In genomic region chr3R:23356920-23357386, dm6 we compare ENCODE assay signal across 1 fruit fly cellular context.
TF ChIP-seq lines count a peak whose summit lies in the region.

No protein-coding gene starts in this region.

TF ChIP-seq in whole organism, embryonic, 481 proteins besides CTCF, POLR2A, EP300 and RAD21 (continued from another document and continues in another):
- peak; percentile 80 for TF ChIP-seq fd96Cb (tag; optimal IDR thresholded peaks at IDR 0.05; lab: Kevin White, UChicago)
- TF ChIP-seq da (GFP tag; optimal IDR thresholded peaks at IDR 0.05; lab: Kevin White, UChicago): no peak
- peak; percentile 66 for TF ChIP-seq CG9932 (GFP tag; IDR thresholded peaks at IDR 0.05; lab: Robert Waterston, UW)
- peak; percentile 89 for TF ChIP-seq dmrt11E (tag; optimal IDR thresholded peaks at IDR 0.05; lab: Kevin White, UChicago)
- peak; percentile 58 for TF ChIP-seq CG9215 (GFP tag; IDR thresholded peaks at IDR 0.05; lab: Robert Waterston, UW)
- peak; percentile 45 for TF ChIP-seq kah (GFP tag; optimal IDR thresholded peaks at IDR 0.05; lab: Kevin White, UChicago)
- TF ChIP-seq PHDP (tag; optimal IDR thresholded peaks at IDR 0.05; lab: Kevin White, UChicago): peak; percentile 96
- peak in 1 of 2 experiments; percentile 63 for TF ChIP-seq Hr78 (GFP tag; optimal IDR thresholded peaks at IDR 0.05; lab: Kevin White, UChicago)
- peak; percentile 90 for TF ChIP-seq CG2712 (tag; optimal IDR thresholded peaks at IDR 0.05; lab: Kevin White, UChicago)
- TF ChIP-seq sisA (GFP tag; IDR thresholded peaks at IDR 0.05; lab: Robert Waterston, UW): peak; percentile 43; the same call in 1 of the 2 replicates
- TF ChIP-seq inv (GFP tag; IDR thresholded peaks at IDR 0.05; lab: Robert Waterston, UW; ENCODE audit: partially characterized antibody): no peak
- TF ChIP-seq twi (tag; optimal IDR thresholded peaks at IDR 0.05; lab: Kevin White, UChicago): peak; percentile 85
- TF ChIP-seq Neu2 (GFP tag; optimal IDR thresholded peaks at IDR 0.05; lab: Kevin White, UChicago; ENCODE audit: borderline replicate concordance): no peak
- TF ChIP-seq pb (GFP tag; optimal IDR thresholded peaks at IDR 0.05; lab: Kevin White, UChicago): no peak
- TF ChIP-seq CG2199 (GFP tag; IDR thresholded peaks at IDR 0.05; lab: Robert Waterston, UW): no peak
- TF ChIP-seq tio (GFP tag; optimal IDR thresholded peaks at IDR 0.05; lab: Kevin White, UChicago): no peak
- TF ChIP-seq ssp (GFP tag; IDR thresholded peaks at IDR 0.05; lab: Robert Waterston, UW): peak; percentile 64
- TF ChIP-seq org-1 (GFP tag; optimal IDR thresholded peaks at IDR 0.05; lab: Kevin White, UChicago): peak; percentile 73
- TF ChIP-seq btn (GFP tag; optimal IDR thresholded peaks at IDR 0.05; lab: Kevin White, UChicago): no peak
- TF ChIP-seq CG10274 (GFP tag; optimal IDR thresholded peaks at IDR 0.05; lab: Kevin White, UChicago): no peak
- peak; percentile 46 for TF ChIP-seq Max (GFP tag; optimal IDR thresholded peaks at IDR 0.05; lab: Kevin White, UChicago)
- no peak for TF ChIP-seq CG13894 (tag; optimal IDR thresholded peaks at IDR 0.05; lab: Kevin White, UChicago)
- TF ChIP-seq CG17829 (tag; optimal IDR thresholded peaks at IDR 0.05; lab: Kevin White, UChicago): peak; percentile 88
- no peak for TF ChIP-seq H15 (GFP tag; IDR thresholded peaks at IDR 0.05; lab: Robert Waterston, UW)
- peak; percentile 71 for TF ChIP-seq Awh (GFP tag; IDR thresholded peaks at IDR 0.05; lab: Robert Waterston, UW)
- TF ChIP-seq ato (GFP tag; IDR thresholded peaks at IDR 0.05; lab: Robert Waterston, UW; ENCODE audit: partially characterized antibody): no peak
- TF ChIP-seq tup (GFP tag; optimal IDR thresholded peaks at IDR 0.05; lab: Kevin White, UChicago): peak; percentile 9
- no peak for TF ChIP-seq Jarid2 (GFP tag; optimal IDR thresholded peaks at IDR 0.05; lab: Kevin White, UChicago)
- no peak for TF ChIP-seq Atf-2 (GFP tag; optimal IDR thresholded peaks at IDR 0.05; lab: Kevin White, UChicago)
- peak; percentile 85 for TF ChIP-seq gcm (GFP tag; optimal IDR thresholded peaks at IDR 0.05; lab: Kevin White, UChicago)
- peak; percentile 74 for TF ChIP-seq caup (GFP tag; optimal IDR thresholded peaks at IDR 0.05; lab: Kevin White, UChicago; ENCODE audit: severe bottlenecking)
- TF ChIP-seq CG18476 (GFP tag; optimal IDR thresholded peaks at IDR 0.05; lab: Kevin White, UChicago): peak; percentile 34
- no peak for TF ChIP-seq dati (GFP tag; IDR thresholded peaks at IDR 0.05; lab: Robert Waterston, UW)
- no peak for TF ChIP-seq shn (GFP tag; optimal IDR thresholded peaks at IDR 0.05; lab: Kevin White, UChicago)
- TF ChIP-seq Atf6 (GFP tag; IDR thresholded peaks at IDR 0.05; lab: Robert Waterston, UW): peak; percentile 79
- no peak for TF ChIP-seq CG8290 (GFP tag; optimal IDR thresholded peaks at IDR 0.05; lab: Kevin White, UChicago)
- peak in 1 of 2 experiments; percentile 72 for TF ChIP-seq CG8290 (tag; optimal IDR thresholded peaks at IDR 0.05; lab: Kevin White, UChicago)
- peak; percentile 9 for TF ChIP-seq tap (tag; optimal IDR thresholded peaks at IDR 0.05; lab: Kevin White, UChicago)
- no peak for TF ChIP-seq HLHmδ (GFP tag; optimal IDR thresholded peaks at IDR 0.05; lab: Kevin White, UChicago)
- peak; percentile 76 for TF ChIP-seq CG10366 (GFP tag; IDR thresholded peaks at IDR 0.05; lab: Robert Waterston, UW)
- peak; percentile 83 for TF ChIP-seq Fer3 (tag; optimal IDR thresholded peaks at IDR 0.05; lab: Kevin White, UChicago)
- 0 out of 2 replicates have a peak, but pooled peaks have one; percentile 16 for TF ChIP-seq klu (GFP tag; IDR thresholded peaks at IDR 0.05; lab: Robert Waterston, UW)
- TF ChIP-seq H2.0 (GFP tag; IDR thresholded peaks at IDR 0.05; lab: Robert Waterston, UW): peak; percentile 73
- TF ChIP-seq Side (GFP tag; optimal IDR thresholded peaks at IDR 0.05; lab: Kevin White, UChicago): no peak
- peak; percentile 62 for TF ChIP-seq CG4707 (GFP tag; optimal IDR thresholded peaks at IDR 0.05; lab: Kevin White, UChicago)
- peak; percentile 61; the same call in 1 of the 3 replicates for TF ChIP-seq CG2889 (GFP tag; IDR thresholded peaks at IDR 0.05; lab: Robert Waterston, UW)
- TF ChIP-seq Hr51 (GFP tag; optimal IDR thresholded peaks at IDR 0.05; lab: Kevin White, UChicago): peak in 1 of 2 experiments; percentile 98
- peak; percentile 30 for TF ChIP-seq Asciz (GFP tag; optimal IDR thresholded peaks at IDR 0.05; lab: Kevin White, UChicago)
- no peak for TF ChIP-seq CG3163 (GFP tag; optimal IDR thresholded peaks at IDR 0.05; lab: Kevin White, UChicago)
- peak; percentile 74 for TF ChIP-seq CG14014 (GFP tag; IDR thresholded peaks at IDR 0.05; lab: Robert Waterston, UW)
- peak; percentile 87 for TF ChIP-seq Xrp1 (GFP tag; IDR thresholded peaks at IDR 0.05; lab: Robert Waterston, UW)
- no peak for TF ChIP-seq NK7.1 (GFP tag; optimal IDR thresholded peaks at IDR 0.05; lab: Kevin White, UChicago)
- TF ChIP-seq CG11085 (GFP tag; IDR thresholded peaks at IDR 0.05; lab: Robert Waterston, UW): peak; percentile 16; the same call in 1 of the 2 replicates
- no peak for TF ChIP-seq CG8281 (tag; optimal IDR thresholded peaks at IDR 0.05; lab: Kevin White, UChicago)
- no peak for TF ChIP-seq eyg (GFP tag; optimal IDR thresholded peaks at IDR 0.05; lab: Kevin White, UChicago)
- peak; percentile 36; the same call in 1 of the 3 replicates for TF ChIP-seq ase (GFP tag; IDR thresholded peaks at IDR 0.05; lab: Robert Waterston, UW)
- no peak for TF ChIP-seq pita (GFP tag; optimal IDR thresholded peaks at IDR 0.05; lab: Kevin White, UChicago)
- TF ChIP-seq CG7928 (GFP tag; optimal IDR thresholded peaks at IDR 0.05; lab: Kevin White, UChicago): no peak
- peak; percentile 83 for TF ChIP-seq CG18599 (GFP tag; optimal IDR thresholded peaks at IDR 0.05; lab: Kevin White, UChicago)
- no peak for TF ChIP-seq Gug (GFP tag; IDR thresholded peaks at IDR 0.05; lab: Robert Waterston, UW)
- no peak for TF ChIP-seq ab (GFP tag; optimal IDR thresholded peaks at IDR 0.05; lab: Kevin White, UChicago)
- TF ChIP-seq TFAM (GFP tag; optimal IDR thresholded peaks at IDR 0.05; lab: Kevin White, UChicago): no peak
- TF ChIP-seq Oaz (GFP tag; IDR thresholded peaks at IDR 0.05; lab: Robert Waterston, UW): peak; percentile 58
- TF ChIP-seq CG12659 (GFP tag; optimal IDR thresholded peaks at IDR 0.05; lab: Kevin White, UChicago): peak; percentile 94
- no peak for TF ChIP-seq repo (GFP tag; optimal IDR thresholded peaks at IDR 0.05; lab: Kevin White, UChicago)
- no peak for TF ChIP-seq Elba2 (GFP tag; optimal IDR thresholded peaks at IDR 0.05; lab: Kevin White, UChicago)
- peak; percentile 81 for TF ChIP-seq Abd-B (GFP tag; optimal IDR thresholded peaks at IDR 0.05; lab: Kevin White, UChicago)
- peak; percentile 29 for TF ChIP-seq trh (GFP tag; optimal IDR thresholded peaks at IDR 0.05; lab: Kevin White, UChicago)
- 0 out of 2 replicates have a peak, but pooled peaks have one; percentile 29 for TF ChIP-seq CG16779 (GFP tag; IDR thresholded peaks at IDR 0.05; lab: Robert Waterston, UW)
- TF ChIP-seq CG43689 (GFP tag; IDR thresholded peaks at IDR 0.05; lab: Robert Waterston, UW): peak; percentile 58; the same call in 1 of the 2 replicates
- no peak for TF ChIP-seq Poxn (GFP tag; IDR thresholded peaks at IDR 0.05; lab: Robert Waterston, UW)
- peak; percentile 96 for TF ChIP-seq CG13424 (tag; optimal IDR thresholded peaks at IDR 0.05; lab: Kevin White, UChicago)
- TF ChIP-seq CG4282 (GFP tag; optimal IDR thresholded peaks at IDR 0.05; lab: Kevin White, UChicago): no peak
- no peak for TF ChIP-seq chinmo (GFP tag; IDR thresholded peaks at IDR 0.05; lab: Robert Waterston, UW; ENCODE audit: partially characterized antibody)
- peak; percentile 91 for TF ChIP-seq Ssrp (tag; optimal IDR thresholded peaks at IDR 0.05; lab: Kevin White, UChicago)
- TF ChIP-seq CG7271 (tag; optimal IDR thresholded peaks at IDR 0.05; lab: Kevin White, UChicago): peak; percentile 55
- no peak for TF ChIP-seq CG8944 (GFP tag; optimal IDR thresholded peaks at IDR 0.05; lab: Kevin White, UChicago)
- no peak for TF ChIP-seq CG9876 (GFP tag; optimal IDR thresholded peaks at IDR 0.05; lab: Kevin White, UChicago)
- TF ChIP-seq kay (GFP tag; optimal IDR thresholded peaks at IDR 0.05; lab: Kevin White, UChicago): peak; percentile 48
- TF ChIP-seq her (GFP tag; optimal IDR thresholded peaks at IDR 0.05; lab: Kevin White, UChicago): no peak
- peak; percentile 62 for TF ChIP-seq CG6854 (GFP tag; optimal IDR thresholded peaks at IDR 0.05; lab: Kevin White, UChicago)
- no peak for TF ChIP-seq gfzf (GFP tag; optimal IDR thresholded peaks at IDR 0.05; lab: Kevin White, UChicago)
- TF ChIP-seq CG16863 (GFP tag; optimal IDR thresholded peaks at IDR 0.05; lab: Kevin White, UChicago): no peak
- peak; percentile 82 for TF ChIP-seq Xbp1 (GFP tag; optimal IDR thresholded peaks at IDR 0.05; lab: Kevin White, UChicago)
- peak; percentile 90 for TF ChIP-seq CG7556 (GFP tag; optimal IDR thresholded peaks at IDR 0.05; lab: Kevin White, UChicago)
- TF ChIP-seq CG4328 (GFP tag; optimal IDR thresholded peaks at IDR 0.05; lab: Kevin White, UChicago): no peak
- peak in 1 of 2 experiments; percentile 46 for TF ChIP-seq insv (GFP tag; optimal IDR thresholded peaks at IDR 0.05; lab: Kevin White, UChicago)
- TF ChIP-seq pum (GFP tag; optimal IDR thresholded peaks at IDR 0.05; lab: Kevin White, UChicago): no peak
- no peak for TF ChIP-seq CG12769 (tag; optimal IDR thresholded peaks at IDR 0.05; lab: Kevin White, UChicago)
- TF ChIP-seq zen2 (GFP tag; IDR thresholded peaks at IDR 0.05; lab: Robert Waterston, UW; ENCODE audit: partially characterized antibody): no peak
- peak; percentile 28 for TF ChIP-seq CG15011 (GFP tag; optimal IDR thresholded peaks at IDR 0.05; lab: Kevin White, UChicago)
- TF ChIP-seq CG7963 (GFP tag; IDR thresholded peaks at IDR 0.05; lab: Robert Waterston, UW; ENCODE audit: partially characterized antibody): no peak
- no peak for TF ChIP-seq Dip3 (GFP tag; optimal IDR thresholded peaks at IDR 0.05; lab: Kevin White, UChicago)
- no peak for TF ChIP-seq CHES-1-like (GFP tag; optimal IDR thresholded peaks at IDR 0.05; lab: Kevin White, UChicago)
- TF ChIP-seq bigmax (GFP tag; optimal IDR thresholded peaks at IDR 0.05; lab: Kevin White, UChicago): no peak
- TF ChIP-seq CG10462 (GFP tag; optimal IDR thresholded peaks at IDR 0.05; lab: Kevin White, UChicago): peak; percentile 73
- TF ChIP-seq CG1792 (GFP tag; optimal IDR thresholded peaks at IDR 0.05; lab: Kevin White, UChicago): no peak
- no peak for TF ChIP-seq Scr (GFP tag; IDR thresholded peaks at IDR 0.05; lab: Robert Waterston, UW; ENCODE audit: partially characterized antibody)
- no peak for TF ChIP-seq CG10565 (GFP tag; optimal IDR thresholded peaks at IDR 0.05; lab: Kevin White, UChicago)
- peak; percentile 90 for TF ChIP-seq Dek (tag; optimal IDR thresholded peaks at IDR 0.05; lab: Kevin White, UChicago)
- peak; percentile 71 for TF ChIP-seq CG30020 (tag; optimal IDR thresholded peaks at IDR 0.05; lab: Kevin White, UChicago)
- TF ChIP-seq CG11723 (GFP tag; optimal IDR thresholded peaks at IDR 0.05; lab: Kevin White, UChicago): peak; percentile 57
- TF ChIP-seq tna (GFP tag; IDR thresholded peaks at IDR 0.05; lab: Robert Waterston, UW; ENCODE audit: partially characterized antibody): no peak
- peak; percentile 67 for TF ChIP-seq CG6813 (GFP tag; optimal IDR thresholded peaks at IDR 0.05; lab: Kevin White, UChicago)
- peak; percentile 75; the same call in 2 of the 3 replicates for TF ChIP-seq so (GFP tag; IDR thresholded peaks at IDR 0.05; lab: Robert Waterston, UW)
- 0 out of 2 replicates have a peak, but pooled peaks have one; percentile 14 for TF ChIP-seq danr (GFP tag; IDR thresholded peaks at IDR 0.05; lab: Robert Waterston, UW)
- TF ChIP-seq CG1603 (tag; optimal IDR thresholded peaks at IDR 0.05; lab: Kevin White, UChicago): peak; percentile 58
- TF ChIP-seq Lhr (GFP tag; optimal IDR thresholded peaks at IDR 0.05; lab: Kevin White, UChicago): peak; percentile 13
- no peak for TF ChIP-seq CG11398 (GFP tag; optimal IDR thresholded peaks at IDR 0.05; lab: Kevin White, UChicago)
- peak; percentile 74 for TF ChIP-seq CG33557 (GFP tag; optimal IDR thresholded peaks at IDR 0.05; lab: Kevin White, UChicago)
- TF ChIP-seq CG9609 (GFP tag; optimal IDR thresholded peaks at IDR 0.05; lab: Kevin White, UChicago): no peak
- no peak for TF ChIP-seq pan (optimal IDR thresholded peaks at IDR 0.05; lab: Kevin White, UChicago)
- peak in 1 of 2 experiments; percentile 87 for TF ChIP-seq pan (GFP tag; optimal IDR thresholded peaks at IDR 0.05 in 1 of 2, IDR thresholded peaks at IDR 0.05 in 1 of 2)
- TF ChIP-seq CG10147 (GFP tag; optimal IDR thresholded peaks at IDR 0.05; lab: Kevin White, UChicago): peak; percentile 85
- no peak for TF ChIP-seq MESR4 (GFP tag; optimal IDR thresholded peaks at IDR 0.05; lab: Kevin White, UChicago)
- TF ChIP-seq bab2 (GFP tag; optimal IDR thresholded peaks at IDR 0.05; lab: Kevin White, UChicago): peak; percentile 11
- peak; percentile 67 for TF ChIP-seq CG12299 (tag; optimal IDR thresholded peaks at IDR 0.05; lab: Kevin White, UChicago)
- TF ChIP-seq hth (optimal IDR thresholded peaks at IDR 0.05; lab: Kevin White, UChicago): no peak
- peak; percentile 82 for TF ChIP-seq CG12219 (GFP tag; optimal IDR thresholded peaks at IDR 0.05; lab: Kevin White, UChicago)
- no peak for TF ChIP-seq fu2 (GFP tag; optimal IDR thresholded peaks at IDR 0.05; lab: Kevin White, UChicago)
- no peak for TF ChIP-seq Mad (GFP tag; optimal IDR thresholded peaks at IDR 0.05; lab: Kevin White, UChicago)
- TF ChIP-seq ftz-f1 (GFP tag; optimal IDR thresholded peaks at IDR 0.05; lab: Kevin White, UChicago): no peak
- no peak for TF ChIP-seq Dfd (GFP tag; optimal IDR thresholded peaks at IDR 0.05; lab: Kevin White, UChicago)
- peak; percentile 74 for TF ChIP-seq sens (GFP tag; lab: Kevin White, UChicago)
- TF ChIP-seq en (GFP tag; optimal IDR thresholded peaks at IDR 0.05; lab: Kevin White, UChicago): no peak
- TF ChIP-seq sr (GFP tag; IDR thresholded peaks at IDR 0.05; lab: Robert Waterston, UW): no peak
- TF ChIP-seq CG17359 (tag; optimal IDR thresholded peaks at IDR 0.05; lab: Kevin White, UChicago): peak; percentile 72
- TF ChIP-seq wdn (GFP tag; IDR thresholded peaks at IDR 0.05; lab: Robert Waterston, UW): peak; percentile 56; the same call in 1 of the 2 replicates
- peak; percentile 31 for TF ChIP-seq MTF-1 (GFP tag; optimal IDR thresholded peaks at IDR 0.05; lab: Kevin White, UChicago; ENCODE audit: borderline replicate concordance)
- TF ChIP-seq CG8478 (optimal IDR thresholded peaks at IDR 0.05; lab: Kevin White, UChicago): no peak
- peak; percentile 87 for TF ChIP-seq CG32767 (GFP tag; IDR thresholded peaks at IDR 0.05; lab: Robert Waterston, UW)
- peak; percentile 95 for TF ChIP-seq Sox102F (GFP tag; optimal IDR thresholded peaks at IDR 0.05; lab: Kevin White, UChicago)
